Fruit fly (Drosophila melanogaster) whole organism, adult: ENCODE data around the gene CG32204.

Source experiments
- CG11617 ChIP-seq: fragments of 200-800 bp; sonication (Bioruptor generic); optimal IDR thresholded peaks from 2 replicates; lab custom pipeline; 2017; ENCODE audit warnings: mild to moderate bottlenecking, missing biosample characterization, missing genetic modification reagents, missing genetic modification characterization
- CG7045 ChIP-seq: fragments of 200-800 bp; sonication (Bioruptor generic); optimal IDR thresholded peaks from 2 replicates; lab custom pipeline; 2017; ENCODE audit warnings: missing biosample characterization, mild to moderate bottlenecking, missing genetic modification characterization
- cic ChIP-seq: fragments of 200-800 bp; sonication (Bioruptor generic); optimal IDR thresholded peaks from 2 replicates; lab custom pipeline; 2017; ENCODE audit warnings: missing biosample characterization, mild to moderate bottlenecking, missing genetic modification characterization, moderate library complexity

DNA sequence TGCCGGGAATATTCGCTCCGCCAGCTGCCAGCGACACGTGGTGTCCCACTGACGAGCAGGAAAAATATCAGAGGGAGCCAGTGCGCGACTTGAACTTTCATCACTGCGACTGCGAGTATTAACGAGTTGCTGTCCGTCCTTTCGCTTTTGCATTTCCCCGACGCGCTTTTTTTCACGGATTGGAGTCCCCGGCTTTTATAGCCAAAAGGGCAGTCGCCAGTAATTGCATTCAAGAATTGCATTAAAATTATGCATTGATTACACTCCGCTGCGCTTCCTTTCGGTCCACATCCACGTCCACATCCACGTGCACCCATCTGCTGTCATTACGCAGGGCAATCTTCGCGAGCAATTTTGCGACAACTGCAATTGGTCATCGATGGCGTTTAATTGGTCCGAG is 34.8 kb downstream of the CG32204 start, which contains the start of gene Ir75d:
- TF ChIP-seq CG11617 = no peak
- TF ChIP-seq cic (GFP tag; lab: Kevin White, UChicago) = no peak
- TF ChIP-seq CG7045 (GFP tag; lab: Kevin White, UChicago) = no peak
